Worm (Caenorhabditis elegans) whole organism, midembryonic: Measurements from ENCODE around the gene gex-3.

Experiments used
- T22C8.4 ChIP-seq: fragments of 200-800 bp; sonication (Bioruptor generic); IDR thresholded peaks from 2 replicates; pipeline ENCODE4 v1.3.6; 2022; ENCODE audit warnings: missing genetic modification characterization, missing compliant biosample characterization
- cog-1 ChIP-seq: sonication (generic microtip); optimal IDR thresholded peaks from 2 replicates; lab custom pipeline; 2016; ENCODE audit warnings: missing genetic modification characterization, missing compliant biosample characterization
- flt-1 ChIP-seq: fragments of 200-800 bp; sonication (Bioruptor generic); IDR thresholded peaks from 2 replicates; pipeline ENCODE4 v1.3.6; 2022; ENCODE audit warnings: missing genetic modification characterization, missing compliant biosample characterization
- klf-2 ChIP-seq: fragments of 200-800 bp; sonication (Bioruptor generic); conservative IDR thresholded peaks from 2 replicates; pipeline ENCODE4 v1.3.6; 2022; ENCODE audit warnings: missing genetic modification reagents, missing genetic modification characterization, missing compliant biosample characterization
- med-1 ChIP-seq: sonication (generic microtip); optimal IDR thresholded peaks from 2 replicates; lab custom pipeline; 2017; ENCODE audit warnings: missing genetic modification characterization, mild to moderate bottlenecking, missing compliant biosample characterization, antibody characterized with exemption, missing genetic modification reagents; ENCODE audit not compliant: insufficient read depth
- ref-1 ChIP-seq: fragments of 200-800 bp; sonication (Bioruptor generic); conservative IDR thresholded peaks from 2 replicates; pipeline ENCODE4 v1.3.6; 2022; ENCODE audit warnings: missing genetic modification reagents, missing genetic modification characterization, missing compliant biosample characterization
- tab-1 ChIP-seq: fragments of 200-800 bp; sonication (Bioruptor generic); IDR thresholded peaks from 2 replicates; pipeline ENCODE4 v1.3.6; 2022; ENCODE audit warnings: missing genetic modification characterization, missing compliant biosample characterization
- ztf-23 ChIP-seq: fragments of 200-800 bp; sonication (Bioruptor generic); IDR thresholded peaks from 2 replicates; pipeline ENCODE4 v1.3.6; 2022; ENCODE audit warnings: missing genetic modification reagents, missing genetic modification characterization, missing compliant biosample characterization
- ztf-29 ChIP-seq: fragments of 200-800 bp; sonication (Bioruptor generic); IDR thresholded peaks from 2 replicates; pipeline ENCODE4 v1.3.6; 2022; ENCODE audit warnings: missing genetic modification reagents, missing genetic modification characterization, missing compliant biosample characterization

- TF ChIP-seq ztf-23 (GFP tag; lab: Robert Waterston, UW) = no peak
- TF ChIP-seq ref-1 (GFP tag; lab: Robert Waterston, UW) = no peak
- no peak for TF ChIP-seq med-1 (GFP tag; lab: Kevin White, UChicago)
- no peak for TF ChIP-seq flt-1
- TF ChIP-seq tab-1 = no peak
- no peak for TF ChIP-seq cog-1 (tag; lab: Kevin White, UChicago)
- no peak for TF ChIP-seq ztf-29
- no peak for TF ChIP-seq T22C8.4 (GFP tag; lab: Robert Waterston, UW)
- TF ChIP-seq klf-2 (GFP tag; lab: Robert Waterston, UW) = no peak
Measured at ce11 chrIV:12429504-12429903, 25.3 kb downstream of the gex-3 start.
